Worm (Caenorhabditis elegans) whole organism, midembryonic: ENCODE data around the gene srbc-60.
A peak's percentile ranks its signal among the peaks of the same experiment; 100 is the strongest.

ENCODE experiments used
- T22C8.4 ChIP-seq: fragments of 200-800 bp; sonication (Bioruptor generic); IDR thresholded peaks from 2 replicates; pipeline ENCODE4 v1.3.6; 2022; ENCODE audit warnings: missing genetic modification characterization, missing compliant biosample characterization
- cog-1 ChIP-seq: sonication (generic microtip); optimal IDR thresholded peaks from 2 replicates; lab custom pipeline; 2016; ENCODE audit warnings: missing genetic modification characterization, missing compliant biosample characterization
- flt-1 ChIP-seq: fragments of 200-800 bp; sonication (Bioruptor generic); IDR thresholded peaks from 2 replicates; pipeline ENCODE4 v1.3.6; 2022; ENCODE audit warnings: missing genetic modification characterization, missing compliant biosample characterization
- klf-2 ChIP-seq: fragments of 200-800 bp; sonication (Bioruptor generic); conservative IDR thresholded peaks from 2 replicates; pipeline ENCODE4 v1.3.6; 2022; ENCODE audit warnings: missing genetic modification reagents, missing genetic modification characterization, missing compliant biosample characterization
- med-1 ChIP-seq: sonication (generic microtip); optimal IDR thresholded peaks from 2 replicates; lab custom pipeline; 2017; ENCODE audit warnings: missing genetic modification characterization, mild to moderate bottlenecking, missing compliant biosample characterization, antibody characterized with exemption, missing genetic modification reagents; ENCODE audit not compliant: insufficient read depth
- ref-1 ChIP-seq: fragments of 200-800 bp; sonication (Bioruptor generic); conservative IDR thresholded peaks from 2 replicates; pipeline ENCODE4 v1.3.6; 2022; ENCODE audit warnings: missing genetic modification reagents, missing genetic modification characterization, missing compliant biosample characterization
- tab-1 ChIP-seq: fragments of 200-800 bp; sonication (Bioruptor generic); IDR thresholded peaks from 2 replicates; pipeline ENCODE4 v1.3.6; 2022; ENCODE audit warnings: missing genetic modification characterization, missing compliant biosample characterization
- ztf-23 ChIP-seq: fragments of 200-800 bp; sonication (Bioruptor generic); IDR thresholded peaks from 2 replicates; pipeline ENCODE4 v1.3.6; 2022; ENCODE audit warnings: missing genetic modification reagents, missing genetic modification characterization, missing compliant biosample characterization
- ztf-29 ChIP-seq: fragments of 200-800 bp; sonication (Bioruptor generic); IDR thresholded peaks from 2 replicates; pipeline ENCODE4 v1.3.6; 2022; ENCODE audit warnings: missing genetic modification reagents, missing genetic modification characterization, missing compliant biosample characterization

Gene srbc-60

DNA sequence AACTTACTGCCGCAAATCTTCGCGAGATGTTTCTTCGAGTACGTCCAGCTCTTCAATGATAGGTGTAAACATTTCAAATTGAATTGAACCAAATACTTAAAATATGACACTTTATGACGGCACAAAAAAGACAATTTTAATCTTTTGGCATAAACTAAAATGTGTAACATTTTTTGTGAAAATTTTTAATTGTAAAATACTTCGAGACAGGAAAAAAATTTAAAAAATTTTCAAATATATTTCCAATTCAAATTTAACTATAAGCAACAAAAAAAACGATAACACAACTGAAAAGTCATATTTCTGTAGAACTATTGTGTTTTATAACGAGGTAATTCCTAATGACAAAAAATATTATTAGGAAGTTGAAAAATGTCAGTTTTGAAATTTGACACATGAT is 18.2 kb upstream of the srbc-60 start, which contains the start of gene C05E4.12:
Gene C05E4.12, minus strand, starts transcription at position 101 of the 400 bp plus-strand sequence.
- TF ChIP-seq klf-2 (GFP tag; lab: Robert Waterston, UW): no peak
- TF ChIP-seq tab-1 (GFP tag; lab: Robert Waterston, UW): no peak
- no peak for TF ChIP-seq ztf-23
- no peak for TF ChIP-seq cog-1 (tag; lab: Kevin White, UChicago)
- no peak for TF ChIP-seq med-1 (GFP tag; lab: Kevin White, UChicago)
- TF ChIP-seq flt-1 (GFP tag; lab: Robert Waterston, UW): no peak
- no peak for TF ChIP-seq ztf-29 (GFP tag; lab: Robert Waterston, UW)
- no peak for TF ChIP-seq ref-1 (GFP tag; lab: Robert Waterston, UW)
- no peak for TF ChIP-seq T22C8.4

ce11 chrV:762340-762739 is 17.8 kb upstream of the srbc-60 start, which contains the start of gene srp-2:
TSS of gene srp-2 (plus strand) at chrV:762640.
- TF ChIP-seq T22C8.4: no peak

DNA sequence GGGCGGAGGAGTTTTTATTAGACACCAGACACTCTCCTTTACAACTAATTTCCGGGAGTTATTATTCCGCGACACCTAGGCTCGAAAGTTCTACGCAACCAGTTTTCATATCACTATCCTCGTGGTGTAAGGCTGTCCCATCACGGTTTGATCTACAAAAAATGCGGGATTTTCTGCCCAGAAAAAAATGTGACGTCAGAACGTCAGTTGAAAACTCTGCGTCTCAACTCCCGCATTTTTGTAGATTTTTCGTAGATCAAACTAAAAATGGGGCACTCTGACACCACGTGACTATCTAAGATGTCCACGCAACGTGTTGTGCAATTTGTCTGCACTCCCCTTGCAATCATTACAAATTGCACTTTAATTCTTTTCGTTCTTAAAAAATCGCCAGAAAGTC is 15.4 kb upstream of the srbc-60 start, which contains the start of gene str-238:
Gene str-238, plus strand, starts transcription at position 301 of the 400 bp plus-strand sequence.
- no peak for TF ChIP-seq tab-1 (GFP tag; lab: Robert Waterston, UW)
- no peak for TF ChIP-seq flt-1 (GFP tag; lab: Robert Waterston, UW)
- no peak for TF ChIP-seq med-1 (GFP tag; lab: Kevin White, UChicago)
- TF ChIP-seq ztf-29 (GFP tag; lab: Robert Waterston, UW): no peak
- no peak for TF ChIP-seq ztf-23
- TF ChIP-seq ref-1 (GFP tag; lab: Robert Waterston, UW): no peak
- no peak for TF ChIP-seq cog-1 (tag; lab: Kevin White, UChicago)
- TF ChIP-seq T22C8.4: no peak
- no peak for TF ChIP-seq klf-2 (GFP tag; lab: Robert Waterston, UW)

- TF ChIP-seq T22C8.4 (no peak), ztf-29 (GFP tag; lab: Robert Waterston, UW) (no peak), ref-1 (GFP tag; lab: Robert Waterston, UW) (no peak), cog-1 (tag; lab: Kevin White, UChicago) (no peak), flt-1 (GFP tag; lab: Robert Waterston, UW) (no peak), med-1 (GFP tag; lab: Kevin White, UChicago) (no peak), tab-1 (GFP tag; lab: Robert Waterston, UW) (no peak), klf-2 (GFP tag; lab: Robert Waterston, UW) (no peak), ztf-23 (no peak)
These were observed 7.9 kb upstream of the srbc-60 start for ce11 chrV:772210-772609.

- TF ChIP-seq med-1 (GFP tag; lab: Kevin White, UChicago): peak; percentile 18
- TF ChIP-seq cog-1 (tag; lab: Kevin White, UChicago): peak; percentile 68
- no peak for TF ChIP-seq T22C8.4
- no peak for TF ChIP-seq flt-1 (GFP tag; lab: Robert Waterston, UW)
These were observed 6.8 kb upstream of the srbc-60 start, which contains the start of gene sti-1 for ce11 chrV:773256-773655. TSS of gene sti-1 (plus strand) at chrV:773518.

DNA sequence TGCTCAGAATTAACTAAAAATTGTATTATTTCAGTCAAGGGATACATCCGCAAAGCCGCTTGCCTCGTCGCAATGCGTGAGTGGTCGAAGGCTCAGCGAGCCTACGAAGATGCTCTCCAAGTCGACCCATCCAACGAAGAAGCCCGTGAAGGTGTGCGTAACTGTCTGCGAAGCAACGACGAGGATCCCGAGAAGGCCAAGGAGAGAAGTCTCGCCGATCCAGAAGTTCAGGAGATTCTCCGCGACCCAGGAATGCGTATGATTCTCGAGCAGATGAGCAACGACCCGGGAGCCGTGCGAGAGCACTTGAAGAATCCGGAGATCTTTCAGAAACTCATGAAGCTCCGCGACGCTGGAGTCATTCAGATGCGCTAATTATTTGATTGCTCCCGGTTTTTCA is 5.8 kb upstream of the srbc-60 start:
- TF ChIP-seq tab-1 (GFP tag; lab: Robert Waterston, UW) (no peak), T22C8.4 (no peak), med-1 (GFP tag; lab: Kevin White, UChicago) (no peak), flt-1 (GFP tag; lab: Robert Waterston, UW) (no peak), ref-1 (GFP tag; lab: Robert Waterston, UW) (no peak), cog-1 (tag; lab: Kevin White, UChicago) (no peak), ztf-29 (GFP tag; lab: Robert Waterston, UW) (no peak), klf-2 (GFP tag; lab: Robert Waterston, UW) (no peak), ztf-23 (no peak)

- TF ChIP-seq ztf-23 (no peak), ztf-29 (GFP tag; lab: Robert Waterston, UW) (no peak), klf-2 (GFP tag; lab: Robert Waterston, UW) (no peak), flt-1 (GFP tag; lab: Robert Waterston, UW) (no peak), med-1 (GFP tag; lab: Kevin White, UChicago) (no peak), ref-1 (GFP tag; lab: Robert Waterston, UW) (no peak), tab-1 (GFP tag; lab: Robert Waterston, UW) (no peak), cog-1 (tag; lab: Kevin White, UChicago) (no peak), T22C8.4 (no peak)
These were observed 5.2 kb upstream of the srbc-60 start, which contains the start of gene srbc-58 for ce11 chrV:774875-775359. TSS of gene srbc-58 (plus strand) at chrV:774995.

DNA sequence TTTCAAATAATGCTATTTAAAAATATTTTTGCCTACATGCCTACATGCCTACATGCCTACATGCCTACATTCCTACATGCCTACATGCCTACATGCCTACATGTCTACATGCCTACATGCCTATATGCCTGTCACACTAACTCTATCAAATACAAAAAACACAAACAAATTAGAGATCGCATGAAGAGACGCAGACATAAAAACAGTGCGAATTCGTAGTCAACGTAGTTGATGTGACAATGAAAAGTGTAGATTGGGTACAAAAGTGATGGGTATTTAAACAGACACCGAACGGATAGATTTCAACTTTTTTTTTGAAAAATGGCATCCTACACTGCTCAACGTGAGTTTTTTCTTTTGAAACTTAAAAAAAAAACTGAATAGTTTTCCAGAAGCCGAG is 2.8 kb upstream of the srbc-60 start, which contains the start of gene R09E12.9:
Gene R09E12.9, plus strand, starts transcription at position 316 of the 400 bp plus-strand sequence.
- TF ChIP-seq flt-1 (GFP tag; lab: Robert Waterston, UW): no peak
- no peak for TF ChIP-seq cog-1 (tag; lab: Kevin White, UChicago)
- no peak for TF ChIP-seq klf-2 (GFP tag; lab: Robert Waterston, UW)
- no peak for TF ChIP-seq ztf-23
- TF ChIP-seq med-1 (GFP tag; lab: Kevin White, UChicago): no peak
- no peak for TF ChIP-seq T22C8.4
- no peak for TF ChIP-seq ztf-29 (GFP tag; lab: Robert Waterston, UW)
- no peak for TF ChIP-seq ref-1 (GFP tag; lab: Robert Waterston, UW)
- TF ChIP-seq tab-1 (GFP tag; lab: Robert Waterston, UW): no peak

DNA sequence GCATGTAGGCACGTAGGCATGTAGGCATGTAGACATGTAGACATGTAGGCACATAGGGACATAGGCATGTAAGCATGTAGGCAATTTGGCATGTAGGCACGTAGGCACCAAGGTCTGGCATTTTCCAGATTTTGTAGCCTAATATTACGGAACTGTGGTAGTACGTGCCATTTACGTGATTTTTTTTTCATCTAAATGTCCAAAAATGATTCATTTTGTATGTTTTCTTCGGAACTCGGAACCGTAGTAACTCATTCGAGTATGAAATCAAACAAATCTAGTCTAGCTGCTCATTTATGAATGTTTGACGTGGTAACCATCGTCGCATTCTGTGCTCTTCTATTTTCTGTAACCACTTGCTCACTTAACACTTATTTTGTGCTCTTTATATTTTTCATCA is 1.8 kb upstream of the srbc-60 start, which contains the start of gene srbc-59:
Gene srbc-59, plus strand, starts transcription at position 301 of the 400 bp plus-strand sequence.
- TF ChIP-seq ztf-23 (no peak), T22C8.4 (no peak), ztf-29 (GFP tag; lab: Robert Waterston, UW) (no peak), klf-2 (GFP tag; lab: Robert Waterston, UW) (no peak), tab-1 (GFP tag; lab: Robert Waterston, UW) (no peak), med-1 (GFP tag; lab: Kevin White, UChicago) (no peak), ref-1 (GFP tag; lab: Robert Waterston, UW) (no peak), flt-1 (GFP tag; lab: Robert Waterston, UW) (no peak), cog-1 (tag; lab: Kevin White, UChicago) (no peak)
